In the genomic region with DNA sequence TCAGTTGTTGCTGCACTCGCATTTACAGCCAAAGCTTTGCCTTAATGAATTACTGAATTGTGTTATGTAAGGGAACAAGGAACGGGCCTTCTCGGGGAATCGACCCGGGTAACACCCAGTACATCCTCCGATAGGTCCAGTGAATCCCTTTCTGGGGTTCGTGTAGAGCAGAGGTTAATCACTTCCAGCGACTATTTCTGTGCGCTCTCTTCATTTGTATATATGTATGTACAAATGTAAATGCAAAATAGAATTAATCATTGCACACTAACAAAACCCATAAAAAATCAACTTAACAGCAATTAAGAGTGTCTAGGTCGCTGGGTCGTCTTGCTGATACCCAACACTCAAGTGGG, we compare ENCODE assay signal across 3 fruit fly cellular contexts.
TF ChIP-seq lines count a peak whose summit lies in the region.

No protein-coding gene starts in this region.

TF ChIP-seq in whole organism, 6 proteins besides CTCF, POLR2A, EP300 and RAD21:
- no peak for TF ChIP-seq usp (GFP tag; optimal IDR thresholded peaks at IDR 0.05; lab: Kevin White, UChicago)
- peak; percentile 59 for TF ChIP-seq pan (optimal IDR thresholded peaks at IDR 0.05; lab: Kevin White, UChicago)

TF ChIP-seq in whole organism, adult, 20 proteins besides CTCF, POLR2A, EP300 and RAD21:
- TF ChIP-seq kay (GFP tag; lab: Kevin White, UChicago; ENCODE audit: borderline replicate concordance) (peak; percentile 44), CG7045 (GFP tag; optimal IDR thresholded peaks at IDR 0.05; lab: Kevin White, UChicago) (no peak)

TF ChIP-seq in whole organism, prepupa, 60 proteins besides CTCF, POLR2A, EP300 and RAD21:
- TF ChIP-seq topi (GFP tag; optimal IDR thresholded peaks at IDR 0.05; lab: Kevin White, UChicago) = no peak
- peak; percentile 78 for TF ChIP-seq svp (GFP tag; lab: Kevin White, UChicago)
- no peak for TF ChIP-seq pdm3 (GFP tag; optimal IDR thresholded peaks at IDR 0.05; lab: Kevin White, UChicago)
- no peak for TF ChIP-seq Blimp-1 (GFP tag; optimal IDR thresholded peaks at IDR 0.05; lab: Kevin White, UChicago)
- peak; percentile 29 for TF ChIP-seq vri (GFP tag; optimal IDR thresholded peaks at IDR 0.05; lab: Kevin White, UChicago)
- no peak for TF ChIP-seq CG15336 (GFP tag; IDR thresholded peaks at IDR 0.05; lab: Robert Waterston, UW)
